Fruit fly (Drosophila melanogaster) whole organism, pupa: ENCODE results near the gene Trm1.

Source experiments
- CG12605 ChIP-seq: fragments of 200-800 bp; sonication (Bioruptor generic); IDR thresholded peaks from 2 replicates; pipeline ENCODE4 v1.3.6; 2022; ENCODE audit warnings: missing biosample characterization, missing genetic modification characterization
- CG14655 ChIP-seq: fragments of 200-800 bp; sonication (Bioruptor generic); optimal IDR thresholded peaks from 3 replicates; lab custom pipeline; 2017; ENCODE audit warnings: mild to moderate bottlenecking, missing biosample characterization, missing genetic modification reagents, missing genetic modification characterization
- CG17806 ChIP-seq: fragments of 200-800 bp; sonication (Bioruptor generic); optimal IDR thresholded peaks from 2 replicates; lab custom pipeline; 2018; ENCODE audit warnings: missing biosample characterization, mild to moderate bottlenecking, missing genetic modification characterization, moderate library complexity
- CG34367 ChIP-seq: fragments of 200-800 bp; sonication (Bioruptor generic); optimal IDR thresholded peaks from 2 replicates; lab custom pipeline; 2018; ENCODE audit warnings: missing biosample characterization, mild to moderate bottlenecking, missing genetic modification characterization
- EcR ChIP-seq: fragments of 200-800 bp; sonication (Bioruptor generic); optimal IDR thresholded peaks from 3 replicates; lab custom pipeline; 2019; ENCODE audit warnings: missing biosample characterization, missing genetic modification characterization, mild to moderate bottlenecking, moderate library complexity, missing genetic modification reagents

dm6 chr2L:12467673-12468072, 39.8 kb downstream of the Trm1 start:
- no peak for TF ChIP-seq CG34367
- no peak for TF ChIP-seq CG12605
- no peak for TF ChIP-seq CG14655
- no peak for TF ChIP-seq CG17806
- TF ChIP-seq EcR (GFP tag; lab: Kevin White, UChicago): no peak
